Worm (Caenorhabditis elegans) whole organism, L3 larva: Measurements from ENCODE around the gene C38C3.6.

ENCODE experiments used
- R02D3.7 ChIP-seq: fragments of 150-350 bp; optimal IDR thresholded peaks from 2 replicates; lab custom pipeline; 2014; ENCODE audit warnings: missing biosample characterization, missing genetic modification characterization
- ZK546.5 ChIP-seq: sonication (generic microtip); optimal IDR thresholded peaks from 2 replicates; lab custom pipeline; 2017; ENCODE audit warnings: missing biosample characterization, missing genetic modification characterization
- aly-2 ChIP-seq: fragments of 150-350 bp; optimal IDR thresholded peaks from 2 replicates; lab custom pipeline; 2014; ENCODE audit warnings: missing biosample characterization, missing genetic modification characterization
- ama-1 ChIP-seq: fragments of 150-350 bp; optimal IDR thresholded peaks from 2 replicates; lab custom pipeline; 2018
- ceh-16 ChIP-seq: sonication (generic microtip); optimal IDR thresholded peaks from 2 replicates; lab custom pipeline; 2017; ENCODE audit warnings: missing biosample characterization, missing genetic modification characterization
- ceh-28 ChIP-seq: fragments of 150-350 bp; optimal IDR thresholded peaks from 2 replicates; lab custom pipeline; 2014; ENCODE audit warnings: missing biosample characterization, missing genetic modification reagents, missing genetic modification characterization
- egl-27 ChIP-seq: sonication (generic microtip); optimal IDR thresholded peaks from 4 replicates; lab custom pipeline; 2017; ENCODE audit warnings: missing biosample characterization, missing genetic modification reagents, missing genetic modification characterization
- egl-5 ChIP-seq: fragments of 150-350 bp; optimal IDR thresholded peaks from 2 replicates; lab custom pipeline; 2017; ENCODE audit warnings: missing biosample characterization, missing genetic modification reagents, missing genetic modification characterization, inconsistent platforms
- elt-1 ChIP-seq: fragments of 150-350 bp; optimal IDR thresholded peaks from 2 replicates; lab custom pipeline; 2014; ENCODE audit warnings: missing biosample characterization, missing genetic modification characterization
- elt-3 ChIP-seq, 3 experiments: fragments of 150-350 bp in 1 of 3; sonication (generic microtip) in 2 of 3; optimal IDR thresholded peaks; 2 replicates in 2 of 3; 4 replicates in 1 of 3; lab custom pipeline; 2014 to 2017; ENCODE audit warnings: missing biosample characterization in 3 of 3, missing genetic modification characterization in 3 of 3
- eor-1 ChIP-seq, 2 experiments: fragments of 150-350 bp; optimal IDR thresholded peaks; 2 replicates each; lab custom pipeline; 2014 to 2018; ENCODE audit warnings: missing biosample characterization in 2 of 2, missing genetic modification characterization in 2 of 2
- fkh-10 ChIP-seq: sonication (generic microtip); optimal IDR thresholded peaks from 2 replicates; lab custom pipeline; 2017; ENCODE audit warnings: missing biosample characterization, missing genetic modification reagents, missing genetic modification characterization
- fkh-2 ChIP-seq: fragments of 150-350 bp; optimal IDR thresholded peaks from 2 replicates; lab custom pipeline; 2014; ENCODE audit warnings: missing biosample characterization, missing genetic modification reagents, missing genetic modification characterization
- lin-15B ChIP-seq: fragments of 150-350 bp; optimal IDR thresholded peaks from 2 replicates; lab custom pipeline; 2014; ENCODE audit warnings: missing biosample characterization, missing genetic modification characterization
- lin-39 ChIP-seq: fragments of 150-350 bp; optimal IDR thresholded peaks from 2 replicates; lab custom pipeline; 2018; ENCODE audit warnings: missing biosample characterization, missing genetic modification reagents, missing genetic modification characterization
- lsy-12 ChIP-seq: sonication (generic microtip); optimal IDR thresholded peaks from 2 replicates; lab custom pipeline; 2016; ENCODE audit warnings: mild to moderate bottlenecking, missing genetic modification characterization, missing compliant biosample characterization
- mdl-1 ChIP-seq: fragments of 150-350 bp; optimal IDR thresholded peaks from 2 replicates; lab custom pipeline; 2014; ENCODE audit warnings: missing biosample characterization, missing genetic modification characterization
- mml-1 ChIP-seq: fragments of 150-350 bp; sonication (generic microtip); optimal IDR thresholded peaks from 3 replicates; lab custom pipeline; 2014; ENCODE audit warnings: missing biosample characterization, missing genetic modification characterization
- nfya-1 ChIP-seq: sonication (generic microtip); optimal IDR thresholded peaks from 2 replicates; lab custom pipeline; 2017; ENCODE audit warnings: missing genetic modification characterization, mild to moderate bottlenecking, missing compliant biosample characterization, antibody characterized with exemption, moderate library complexity; ENCODE audit not compliant: insufficient read depth
- nhr-11 ChIP-seq: fragments of 150-350 bp; optimal IDR thresholded peaks from 2 replicates; lab custom pipeline; 2014; ENCODE audit warnings: missing biosample characterization, missing genetic modification characterization
- nhr-12 ChIP-seq: fragments of 150-350 bp; optimal IDR thresholded peaks from 2 replicates; lab custom pipeline; 2014; ENCODE audit warnings: missing biosample characterization, missing genetic modification characterization
- nhr-23 ChIP-seq: fragments of 150-350 bp; optimal IDR thresholded peaks from 2 replicates; lab custom pipeline; 2014; ENCODE audit warnings: missing biosample characterization, missing genetic modification reagents, missing genetic modification characterization
- nhr-237 ChIP-seq: fragments of 150-350 bp; optimal IDR thresholded peaks from 2 replicates; lab custom pipeline; 2014; ENCODE audit warnings: missing biosample characterization, missing genetic modification characterization
- nhr-28 ChIP-seq: fragments of 150-350 bp; optimal IDR thresholded peaks from 2 replicates; lab custom pipeline; 2014; ENCODE audit warnings: missing biosample characterization, missing genetic modification characterization
- nhr-67 ChIP-seq: fragments of 150-350 bp; optimal IDR thresholded peaks from 2 replicates; lab custom pipeline; 2014; ENCODE audit warnings: missing biosample characterization, missing genetic modification characterization
- nhr-77 ChIP-seq: fragments of 150-350 bp; optimal IDR thresholded peaks from 2 replicates; lab custom pipeline; 2014; ENCODE audit warnings: missing biosample characterization, missing genetic modification characterization
- pha-4 ChIP-seq: fragments of 150-350 bp; optimal IDR thresholded peaks from 2 replicates; lab custom pipeline; 2014; ENCODE audit warnings: missing biosample characterization, missing genetic modification reagents, missing genetic modification characterization
- pqm-1 ChIP-seq: fragments of 150-350 bp; optimal IDR thresholded peaks from 2 replicates; lab custom pipeline; 2017; ENCODE audit warnings: missing biosample characterization, missing genetic modification characterization, inconsistent platforms
- sea-2 ChIP-seq: fragments of 150-350 bp; sonication (generic microtip); optimal IDR thresholded peaks from 4 replicates; lab custom pipeline; 2014; ENCODE audit warnings: missing biosample characterization, missing genetic modification reagents, missing genetic modification characterization
- snpc-4 ChIP-seq: fragments of 150-350 bp; optimal IDR thresholded peaks from 2 replicates; lab custom pipeline; 2014; ENCODE audit warnings: missing biosample characterization, missing genetic modification characterization
- tbx-2 ChIP-seq: sonication (generic microtip); optimal IDR thresholded peaks from 2 replicates; lab custom pipeline; 2016; ENCODE audit warnings: mild to moderate bottlenecking, missing genetic modification characterization, missing compliant biosample characterization
- unc-39 ChIP-seq: sonication (generic microtip); optimal IDR thresholded peaks from 4 replicates; lab custom pipeline; 2017; ENCODE audit warnings: missing biosample characterization, missing genetic modification characterization
- zag-1 ChIP-seq: fragments of 150-350 bp; optimal IDR thresholded peaks from 2 replicates; lab custom pipeline; 2014; ENCODE audit warnings: missing biosample characterization, missing genetic modification characterization
- ztf-11 ChIP-seq: fragments of 150-350 bp; optimal IDR thresholded peaks from 2 replicates; lab custom pipeline; 2014; ENCODE audit warnings: missing biosample characterization, missing genetic modification characterization
- ztf-4 ChIP-seq: fragments of 150-350 bp; optimal IDR thresholded peaks from 2 replicates; lab custom pipeline; 2014; ENCODE audit warnings: missing biosample characterization, missing genetic modification characterization

The C38C3.6 gene

ce11 chrV:1495334-1495733 is 3.9 kb upstream of the C38C3.6 start, which contains the start of gene C38C3.3:
Gene C38C3.3, plus strand, starts transcription at chrV:1495634.
- no peak for TF ChIP-seq pha-4 (tag; lab: Kevin White, UChicago)
- peak; percentile 15 for TF ChIP-seq ceh-28
- TF ChIP-seq, all 47 proteins: peak for 1

ce11 chrV:1494469-1494868 is 3.1 kb upstream of the C38C3.6 start, which contains the start of gene spig-7:
Gene spig-7, plus strand, starts transcription at chrV:1494769.
- TF ChIP-seq nfya-1 (tag; lab: Kevin White, UChicago) (no peak), fkh-10 (GFP tag; lab: Kevin White, UChicago) (no peak), ZK546.5 (tag; lab: Kevin White, UChicago) (no peak), fkh-2 (tag; lab: Kevin White, UChicago) (no peak), nhr-11 (tag; lab: Kevin White, UChicago) (no peak), nhr-28 (tag; lab: Kevin White, UChicago) (no peak), pha-4 (tag; lab: Kevin White, UChicago) (no peak), nhr-67 (tag; lab: Kevin White, UChicago) (no peak), snpc-4 (tag; lab: Kevin White, UChicago) (no peak), zag-1 (tag; lab: Kevin White, UChicago) (no peak), tbx-2 (no peak), mdl-1 (tag; lab: Kevin White, UChicago) (no peak), egl-27 (tag; lab: Kevin White, UChicago) (no peak), nhr-237 (tag; lab: Kevin White, UChicago) (no peak)

- TF ChIP-seq R02D3.7 (tag; lab: Kevin White, UChicago) = no peak
- TF ChIP-seq nhr-11 (tag; lab: Kevin White, UChicago) = no peak
- no peak for TF ChIP-seq pqm-1 (tag; lab: Kevin White, UChicago)
- no peak for TF ChIP-seq nhr-77 (tag; lab: Kevin White, UChicago)
- TF ChIP-seq sea-2 = no peak
- no peak for TF ChIP-seq elt-1
- no peak for TF ChIP-seq tbx-2
- no peak for TF ChIP-seq egl-5
- no peak for TF ChIP-seq fkh-10 (GFP tag; lab: Kevin White, UChicago)
- TF ChIP-seq nfya-1 (tag; lab: Kevin White, UChicago) = no peak
- TF ChIP-seq nhr-28 (tag; lab: Kevin White, UChicago) = no peak
- no peak for TF ChIP-seq lin-39 (tag; lab: Kevin White, UChicago)
- TF ChIP-seq ceh-28 = no peak
- no peak for TF ChIP-seq eor-1 (tag; optimal IDR thresholded peaks at IDR 0.05; lab: Kevin White, UChicago)
Measured at ce11 chrV:1488642-1489041, 2.8 kb downstream of the C38C3.6 start.

ce11 chrV:1487262-1487661 is 4.1 kb downstream of the C38C3.6 start:
- TF ChIP-seq ztf-4 (tag; lab: Kevin White, UChicago) = no peak
- TF ChIP-seq fkh-2 (tag; lab: Kevin White, UChicago) = no peak
- no peak for TF ChIP-seq nhr-12 (tag; lab: Kevin White, UChicago)
- TF ChIP-seq elt-3 (tag; optimal IDR thresholded peaks at IDR 0.05; lab: Kevin White, UChicago) = no peak
- no peak for TF ChIP-seq lin-39 (tag; lab: Kevin White, UChicago)
- TF ChIP-seq lin-15B (tag; lab: Kevin White, UChicago) = no peak
- TF ChIP-seq egl-5 = no peak
- TF ChIP-seq mml-1 (tag; lab: Kevin White, UChicago) = no peak
- TF ChIP-seq nhr-11 (tag; lab: Kevin White, UChicago) = no peak
- TF ChIP-seq ztf-11 (tag; lab: Kevin White, UChicago) = no peak
- TF ChIP-seq elt-1 = no peak
- TF ChIP-seq unc-39 (tag; lab: Kevin White, UChicago) = no peak
- TF ChIP-seq lsy-12 = no peak
- no peak for TF ChIP-seq sea-2
- no peak for TF ChIP-seq fkh-10 (GFP tag; lab: Kevin White, UChicago)

- TF ChIP-seq fkh-10 (GFP tag; lab: Kevin White, UChicago) = peak; percentile 58
- no peak for TF ChIP-seq nhr-23 (tag; lab: Kevin White, UChicago)
Measured at ce11 chrV:1486031-1486430, 5.4 kb downstream of the C38C3.6 start.

ce11 chrV:1481742-1482141 is 9.7 kb downstream of the C38C3.6 start, which contains the start of gene C38C3.4:
Gene C38C3.4, plus strand, starts transcription at chrV:1482042.
- no peak for TF ChIP-seq unc-39 (tag; lab: Kevin White, UChicago)
- no peak for TF ChIP-seq nhr-77 (tag; lab: Kevin White, UChicago)
- TF ChIP-seq lin-15B (tag; lab: Kevin White, UChicago) = no peak
- TF ChIP-seq ztf-11 (tag; lab: Kevin White, UChicago) = no peak
- no peak for TF ChIP-seq nhr-28 (tag; lab: Kevin White, UChicago)
- TF ChIP-seq pha-4 (tag; lab: Kevin White, UChicago) = no peak
- TF ChIP-seq nhr-237 (tag; lab: Kevin White, UChicago) = no peak
- TF ChIP-seq aly-2 (tag; lab: Kevin White, UChicago) = no peak
- TF ChIP-seq ama-1 (lab: Kevin White, UChicago) = no peak
- TF ChIP-seq ceh-16 = no peak
- no peak for TF ChIP-seq ZK546.5 (tag; lab: Kevin White, UChicago)
- TF ChIP-seq egl-27 (tag; lab: Kevin White, UChicago) = no peak
